Fruit fly (Drosophila melanogaster): ENCODE results near the gene CG31735.

CG31735 gene

dm6 chr2L:15908086-15908485 is 12.8 kb downstream of the CG31735 start:
- TF ChIP-seq h (optimal IDR thresholded peaks at IDR 0.05) (no peak), ttk (optimal IDR thresholded peaks at IDR 0.05) (no peak), Myc (optimal IDR thresholded peaks at IDR 0.05) (no peak), psq (optimal IDR thresholded peaks at IDR 0.05) (no peak), insv (optimal IDR thresholded peaks at IDR 0.05) (no peak), Sin3A (optimal IDR thresholded peaks at IDR 0.05) (no peak)

- TF ChIP-seq Myc (optimal IDR thresholded peaks at IDR 0.05) (no peak), psq (optimal IDR thresholded peaks at IDR 0.05) (no peak), h (optimal IDR thresholded peaks at IDR 0.05) (no peak), ttk (optimal IDR thresholded peaks at IDR 0.05) (no peak), Sin3A (optimal IDR thresholded peaks at IDR 0.05) (no peak)
Measured at dm6 chr2L:15908496-15909276, 13.4 kb downstream of the CG31735 start.

dm6 chr2L:15909277-15909674 is 14.0 kb downstream of the CG31735 start:
- TF ChIP-seq Myc (optimal IDR thresholded peaks at IDR 0.05) (no peak), psq (optimal IDR thresholded peaks at IDR 0.05) (no peak), h (optimal IDR thresholded peaks at IDR 0.05) (no peak), insv (optimal IDR thresholded peaks at IDR 0.05) (no peak), ttk (optimal IDR thresholded peaks at IDR 0.05) (no peak), Sin3A (optimal IDR thresholded peaks at IDR 0.05) (no peak)

dm6 chr2L:15909826-15910225 is 14.6 kb downstream of the CG31735 start:
- TF ChIP-seq Sin3A (optimal IDR thresholded peaks at IDR 0.05) (no peak), ttk (optimal IDR thresholded peaks at IDR 0.05) (no peak), h (optimal IDR thresholded peaks at IDR 0.05) (no peak), insv (optimal IDR thresholded peaks at IDR 0.05) (no peak)

- no peak for TF ChIP-seq insv (optimal IDR thresholded peaks at IDR 0.05)
- no peak for TF ChIP-seq psq (optimal IDR thresholded peaks at IDR 0.05)
- no peak for TF ChIP-seq Sin3A (optimal IDR thresholded peaks at IDR 0.05)
- TF ChIP-seq h (optimal IDR thresholded peaks at IDR 0.05): no peak
- TF ChIP-seq ttk (optimal IDR thresholded peaks at IDR 0.05): no peak
- TF ChIP-seq Myc (optimal IDR thresholded peaks at IDR 0.05): no peak
Measured at dm6 chr2L:15910937-15911590, 15.8 kb downstream of the CG31735 start.

- TF ChIP-seq insv (optimal IDR thresholded peaks at IDR 0.05): no peak
- TF ChIP-seq psq (optimal IDR thresholded peaks at IDR 0.05): no peak
- no peak for TF ChIP-seq h (optimal IDR thresholded peaks at IDR 0.05)
- no peak for TF ChIP-seq ttk (optimal IDR thresholded peaks at IDR 0.05)
- no peak for TF ChIP-seq Myc (optimal IDR thresholded peaks at IDR 0.05)
- TF ChIP-seq Sin3A (optimal IDR thresholded peaks at IDR 0.05): no peak
Measured at dm6 chr2L:15911591-15912007, 16.3 kb downstream of the CG31735 start.

- no peak for TF ChIP-seq h (optimal IDR thresholded peaks at IDR 0.05)
- no peak for TF ChIP-seq Sin3A (optimal IDR thresholded peaks at IDR 0.05)
- no peak for TF ChIP-seq Myc (optimal IDR thresholded peaks at IDR 0.05)
- TF ChIP-seq ttk (optimal IDR thresholded peaks at IDR 0.05): no peak
- no peak for TF ChIP-seq insv (optimal IDR thresholded peaks at IDR 0.05)
- no peak for TF ChIP-seq psq (optimal IDR thresholded peaks at IDR 0.05)
Measured at dm6 chr2L:15912008-15912900, 17.0 kb downstream of the CG31735 start.

dm6 chr2L:15912901-15913673 is 17.8 kb downstream of the CG31735 start:
- TF ChIP-seq insv (optimal IDR thresholded peaks at IDR 0.05): no peak
- TF ChIP-seq h (optimal IDR thresholded peaks at IDR 0.05): no peak
- TF ChIP-seq ttk (optimal IDR thresholded peaks at IDR 0.05): no peak
- TF ChIP-seq psq (optimal IDR thresholded peaks at IDR 0.05): no peak
- no peak for TF ChIP-seq Myc (optimal IDR thresholded peaks at IDR 0.05)
- no peak for TF ChIP-seq Sin3A (optimal IDR thresholded peaks at IDR 0.05)

dm6 chr2L:15913674-15914037 is 18.4 kb downstream of the CG31735 start:
- TF ChIP-seq h (optimal IDR thresholded peaks at IDR 0.05) (no peak), Myc (optimal IDR thresholded peaks at IDR 0.05) (no peak), Sin3A (optimal IDR thresholded peaks at IDR 0.05) (no peak), psq (optimal IDR thresholded peaks at IDR 0.05) (no peak), ttk (optimal IDR thresholded peaks at IDR 0.05) (no peak), insv (optimal IDR thresholded peaks at IDR 0.05) (no peak)

- TF ChIP-seq psq (optimal IDR thresholded peaks at IDR 0.05) (no peak), ttk (optimal IDR thresholded peaks at IDR 0.05) (no peak), Sin3A (optimal IDR thresholded peaks at IDR 0.05) (no peak), insv (optimal IDR thresholded peaks at IDR 0.05) (no peak), h (optimal IDR thresholded peaks at IDR 0.05) (no peak), Myc (optimal IDR thresholded peaks at IDR 0.05) (no peak)
Measured at dm6 chr2L:15916588-15916987, 21.3 kb downstream of the CG31735 start, which contains the start of gene CG13244. TSS of gene CG13244 (plus strand) at chr2L:15916888.

dm6 chr2L:15923095-15923494 is 27.8 kb downstream of the CG31735 start, which contains the start of gene CG4793:
TSS of gene CG4793 (plus strand) at chr2L:15923395.
- TF ChIP-seq Myc (optimal IDR thresholded peaks at IDR 0.05) (no peak), insv (optimal IDR thresholded peaks at IDR 0.05) (no peak), h (optimal IDR thresholded peaks at IDR 0.05) (no peak), psq (optimal IDR thresholded peaks at IDR 0.05) (no peak)

Data from Kc167 (cell line).